Worm (Caenorhabditis elegans) whole organism, early embryonic: ENCODE results near the gene wdr-37.

Experiments
- B0310.2 ChIP-seq: sonication (generic microtip); optimal IDR thresholded peaks from 2 replicates; lab custom pipeline; 2016; ENCODE audit warnings: mild to moderate bottlenecking, missing genetic modification characterization, missing compliant biosample characterization
- F13C5.2 ChIP-seq: sonication (generic microtip); optimal IDR thresholded peaks from 2 replicates; lab custom pipeline; 2017; ENCODE audit warnings: mild to moderate bottlenecking, missing genetic modification characterization, inconsistent platforms, missing compliant biosample characterization
- aly-1 ChIP-seq: sonication (generic microtip); optimal IDR thresholded peaks from 2 replicates; lab custom pipeline; 2016; ENCODE audit warnings: missing genetic modification characterization, missing compliant biosample characterization
- ama-1 ChIP-seq: fragments of 150-350 bp; optimal IDR thresholded peaks from 2 replicates; lab custom pipeline; 2014
- ceh-13 ChIP-seq: fragments of 200-800 bp; sonication (Bioruptor generic); optimal IDR thresholded peaks from 2 replicates; lab custom pipeline; 2018; ENCODE audit warnings: mild to moderate bottlenecking, missing genetic modification characterization, missing compliant biosample characterization
- ets-7 ChIP-seq: sonication (generic microtip); optimal IDR thresholded peaks from 2 replicates; lab custom pipeline; 2016; ENCODE audit warnings: missing genotype, missing genetic modification characterization, missing compliant biosample characterization
- flt-1 ChIP-seq: fragments of 200-800 bp; sonication (Bioruptor generic); IDR thresholded peaks from 2 replicates; pipeline ENCODE4 v1.3.6; 2022; ENCODE audit warnings: missing genetic modification characterization, missing compliant biosample characterization
- hmbx-1 ChIP-seq: sonication (generic microtip); optimal IDR thresholded peaks from 2 replicates; lab custom pipeline; 2016; ENCODE audit warnings: mild to moderate bottlenecking, missing genetic modification characterization, missing compliant biosample characterization
- hmg-4 ChIP-seq: fragments of 200-800 bp; sonication (Bioruptor generic); optimal IDR thresholded peaks from 2 replicates; lab custom pipeline; 2018; ENCODE audit warnings: mild to moderate bottlenecking, missing genetic modification characterization, missing compliant biosample characterization
- hnd-1 ChIP-seq: sonication (generic microtip); optimal IDR thresholded peaks from 2 replicates; lab custom pipeline; 2016; ENCODE audit warnings: missing genetic modification characterization, missing compliant biosample characterization
- pes-1 ChIP-seq: fragments of 200-800 bp; sonication (Bioruptor generic); IDR thresholded peaks from 2 replicates; pipeline ENCODE4 v1.3.6; 2022; ENCODE audit warnings: missing genetic modification reagents, missing genetic modification characterization, missing compliant biosample characterization
- tbx-11 ChIP-seq: fragments of 200-800 bp; sonication (Bioruptor generic); IDR thresholded peaks from 2 replicates; pipeline ENCODE4 v1.3.6; 2022; ENCODE audit warnings: missing genetic modification characterization, missing compliant biosample characterization
- tbx-37 ChIP-seq: fragments of 200-800 bp; sonication (Bioruptor generic); conservative IDR thresholded peaks from 2 replicates; pipeline ENCODE4 v1.3.6; 2022; ENCODE audit warnings: missing genetic modification reagents, missing genetic modification characterization, missing compliant biosample characterization
- tra-4 ChIP-seq: sonication (generic microtip); optimal IDR thresholded peaks from 2 replicates; lab custom pipeline; 2017; ENCODE audit warnings: missing genetic modification characterization, missing compliant biosample characterization

DNA sequence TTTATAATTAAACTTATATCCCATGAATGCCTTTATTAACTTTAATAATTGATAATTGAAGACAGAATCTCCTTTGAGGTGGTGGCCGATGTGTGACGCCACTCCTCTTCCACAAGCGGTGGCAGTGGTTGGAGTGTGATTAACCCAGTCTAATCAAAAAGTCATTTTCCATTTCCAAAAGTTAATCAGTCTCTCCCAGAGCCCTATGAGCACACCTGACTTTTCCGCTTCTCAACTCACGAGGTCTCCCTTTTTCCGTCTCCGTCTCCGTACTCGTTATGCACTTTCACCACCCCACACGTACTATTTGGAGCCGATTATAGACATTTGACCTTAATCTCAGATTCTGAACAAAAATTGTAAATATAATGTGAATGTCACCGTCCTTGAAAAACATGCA is 42.8 kb upstream of the wdr-37 start:
- TF ChIP-seq ama-1 (no peak), hnd-1 (no peak), aly-1 (tag; lab: Kevin White, UChicago) (no peak), hmg-4 (GFP tag; lab: Kevin White, UChicago) (no peak), flt-1 (no peak), hmbx-1 (tag; lab: Kevin White, UChicago) (no peak), ets-7 (no peak), ceh-13 (no peak), tbx-37 (GFP tag; lab: Robert Waterston, UW) (no peak), pes-1 (no peak), tra-4 (no peak), B0310.2 (tag; lab: Kevin White, UChicago) (no peak), F13C5.2 (tag; lab: Kevin White, UChicago) (no peak), tbx-11 (no peak)
